Worm (Caenorhabditis elegans) whole organism, early embryonic: ENCODE data around the gene str-247.

Experiments
- B0310.2 ChIP-seq: sonication (generic microtip); optimal IDR thresholded peaks from 2 replicates; lab custom pipeline; 2016; ENCODE audit warnings: mild to moderate bottlenecking, missing genetic modification characterization, missing compliant biosample characterization
- aly-1 ChIP-seq: sonication (generic microtip); optimal IDR thresholded peaks from 2 replicates; lab custom pipeline; 2016; ENCODE audit warnings: missing genetic modification characterization, missing compliant biosample characterization
- ama-1 ChIP-seq: fragments of 150-350 bp; optimal IDR thresholded peaks from 2 replicates; lab custom pipeline; 2014
- ceh-13 ChIP-seq: fragments of 200-800 bp; sonication (Bioruptor generic); optimal IDR thresholded peaks from 2 replicates; lab custom pipeline; 2018; ENCODE audit warnings: mild to moderate bottlenecking, missing genetic modification characterization, missing compliant biosample characterization
- ceh-36 ChIP-seq: sonication (generic microtip); optimal IDR thresholded peaks from 2 replicates; lab custom pipeline; 2016; ENCODE audit warnings: missing genetic modification characterization, inconsistent platforms, missing compliant biosample characterization
- flt-1 ChIP-seq: fragments of 200-800 bp; sonication (Bioruptor generic); IDR thresholded peaks from 2 replicates; pipeline ENCODE4 v1.3.6; 2022; ENCODE audit warnings: missing genetic modification characterization, missing compliant biosample characterization
- hmbx-1 ChIP-seq: sonication (generic microtip); optimal IDR thresholded peaks from 2 replicates; lab custom pipeline; 2016; ENCODE audit warnings: mild to moderate bottlenecking, missing genetic modification characterization, missing compliant biosample characterization
- hnd-1 ChIP-seq: sonication (generic microtip); optimal IDR thresholded peaks from 2 replicates; lab custom pipeline; 2016; ENCODE audit warnings: missing genetic modification characterization, missing compliant biosample characterization
- pes-1 ChIP-seq: fragments of 200-800 bp; sonication (Bioruptor generic); IDR thresholded peaks from 2 replicates; pipeline ENCODE4 v1.3.6; 2022; ENCODE audit warnings: missing genetic modification reagents, missing genetic modification characterization, missing compliant biosample characterization
- scrt-1 ChIP-seq: fragments of 200-800 bp; sonication (Bioruptor generic); IDR thresholded peaks from 2 replicates; pipeline ENCODE4 v1.3.6; 2022; ENCODE audit warnings: missing genetic modification characterization, missing compliant biosample characterization
- sea-1 ChIP-seq: fragments of 200-800 bp; sonication (Bioruptor generic); conservative IDR thresholded peaks from 2 replicates; pipeline ENCODE4 v1.3.6; 2022; ENCODE audit warnings: missing genetic modification characterization, missing compliant biosample characterization
- tbx-11 ChIP-seq: fragments of 200-800 bp; sonication (Bioruptor generic); IDR thresholded peaks from 2 replicates; pipeline ENCODE4 v1.3.6; 2022; ENCODE audit warnings: missing genetic modification characterization, missing compliant biosample characterization
- tbx-37 ChIP-seq: fragments of 200-800 bp; sonication (Bioruptor generic); conservative IDR thresholded peaks from 2 replicates; pipeline ENCODE4 v1.3.6; 2022; ENCODE audit warnings: missing genetic modification reagents, missing genetic modification characterization, missing compliant biosample characterization

ce11 chrV:3919289-3919688 lies 34.5 kb upstream of the str-247 start, which contains the start of gene srx-66:
- no peak for TF ChIP-seq flt-1 (GFP tag; lab: Robert Waterston, UW)
- no peak for TF ChIP-seq hmbx-1 (tag; lab: Kevin White, UChicago)
- no peak for TF ChIP-seq ceh-36 (tag; lab: Kevin White, UChicago)
- no peak for TF ChIP-seq ama-1
- no peak for TF ChIP-seq tbx-37 (GFP tag; lab: Robert Waterston, UW)
- TF ChIP-seq hnd-1 (tag; lab: Kevin White, UChicago): no peak
- TF ChIP-seq aly-1 (tag; lab: Kevin White, UChicago): no peak
- TF ChIP-seq scrt-1: no peak
- no peak for TF ChIP-seq sea-1 (GFP tag; lab: Robert Waterston, UW)
- no peak for TF ChIP-seq tbx-11 (GFP tag; lab: Robert Waterston, UW)
- no peak for TF ChIP-seq B0310.2
- TF ChIP-seq pes-1 (GFP tag; lab: Robert Waterston, UW): no peak
- TF ChIP-seq ceh-13 (GFP tag; lab: Kevin White, UChicago): no peak
